Worm (Caenorhabditis elegans) whole organism, late embryonic: ENCODE measurements around the gene C56A3.4.
A peak's percentile ranks its signal among the peaks of the same experiment; 100 is the strongest.

Experiments used
- F13H6.1 ChIP-seq: sonication (generic microtip); optimal IDR thresholded peaks from 2 replicates; lab custom pipeline; 2016; ENCODE audit warnings: missing genetic modification characterization, missing compliant biosample characterization
- T23F11.4 ChIP-seq: fragments of 200-800 bp; sonication (Bioruptor generic); optimal IDR thresholded peaks from 2 replicates; lab custom pipeline; 2018; ENCODE audit warnings: mild to moderate bottlenecking, missing genetic modification characterization, missing compliant biosample characterization
- ceh-19 ChIP-seq: fragments of 200-800 bp; sonication (Bioruptor generic); optimal IDR thresholded peaks from 2 replicates; lab custom pipeline; 2018; ENCODE audit warnings: mild to moderate bottlenecking, missing genetic modification characterization, missing compliant biosample characterization
- ceh-2 ChIP-seq: sonication (generic microtip); optimal IDR thresholded peaks from 2 replicates; lab custom pipeline; 2016; ENCODE audit warnings: missing genotype, missing genetic modification characterization, missing compliant biosample characterization
- ceh-30 ChIP-seq: fragments of 150-350 bp; optimal IDR thresholded peaks from 2 replicates; lab custom pipeline; 2014; ENCODE audit warnings: missing biosample characterization, missing genetic modification characterization
- ceh-31 ChIP-seq: sonication (generic microtip); optimal IDR thresholded peaks from 2 replicates; lab custom pipeline; 2016; ENCODE audit warnings: missing genetic modification characterization, missing compliant biosample characterization
- ceh-34 ChIP-seq: sonication (generic microtip); optimal IDR thresholded peaks from 2 replicates; lab custom pipeline; 2016; ENCODE audit warnings: mild to moderate bottlenecking, missing genetic modification characterization, missing compliant biosample characterization
- ceh-48 ChIP-seq: sonication (generic microtip); optimal IDR thresholded peaks from 2 replicates; lab custom pipeline; 2016; ENCODE audit warnings: missing genetic modification characterization, inconsistent platforms, missing compliant biosample characterization
- che-1 ChIP-seq: sonication (generic microtip); optimal IDR thresholded peaks from 2 replicates; lab custom pipeline; 2016; ENCODE audit warnings: mild to moderate bottlenecking, missing genetic modification characterization, missing compliant biosample characterization
- dve-1 ChIP-seq: sonication (generic microtip); optimal IDR thresholded peaks from 2 replicates; lab custom pipeline; 2017; ENCODE audit warnings: antibody characterized with exemption, mild to moderate bottlenecking, missing genetic modification characterization, missing compliant biosample characterization
- elt-2 ChIP-seq: sonication (generic microtip); optimal IDR thresholded peaks from 2 replicates; lab custom pipeline; 2016; ENCODE audit warnings: missing genetic modification reagents, missing genetic modification characterization, missing compliant biosample characterization
- eyg-1 ChIP-seq: sonication (generic microtip); optimal IDR thresholded peaks from 2 replicates; lab custom pipeline; 2016; ENCODE audit warnings: missing genotype, missing genetic modification characterization, missing compliant biosample characterization
- gmeb-2 ChIP-seq: sonication (generic microtip); optimal IDR thresholded peaks from 2 replicates; lab custom pipeline; 2016; ENCODE audit warnings: missing genetic modification characterization, inconsistent platforms, missing compliant biosample characterization
- hlh-13 ChIP-seq: fragments of 200-800 bp; sonication (Bioruptor generic); optimal IDR thresholded peaks from 2 replicates; lab custom pipeline; 2018; ENCODE audit warnings: mild to moderate bottlenecking, missing genetic modification characterization, missing compliant biosample characterization
- hlh-15 ChIP-seq: sonication (generic microtip); optimal IDR thresholded peaks from 2 replicates; lab custom pipeline; 2016; ENCODE audit warnings: missing genetic modification characterization, missing compliant biosample characterization
- hlh-30 ChIP-seq: sonication (generic microtip); optimal IDR thresholded peaks from 2 replicates; lab custom pipeline; 2017; ENCODE audit warnings: antibody characterized with exemption, missing genetic modification characterization, missing compliant biosample characterization; ENCODE audit not compliant: insufficient read depth
- hlh-6 ChIP-seq: sonication (generic microtip); optimal IDR thresholded peaks from 2 replicates; lab custom pipeline; 2016; ENCODE audit warnings: missing genotype, missing genetic modification characterization, missing compliant biosample characterization
- lim-6 ChIP-seq: sonication (generic microtip); optimal IDR thresholded peaks from 2 replicates; lab custom pipeline; 2016; ENCODE audit warnings: missing genetic modification characterization, missing compliant biosample characterization
- nfya-1 ChIP-seq: sonication (generic microtip); optimal IDR thresholded peaks from 2 replicates; lab custom pipeline; 2017; ENCODE audit warnings: missing genetic modification characterization, mild to moderate bottlenecking, missing compliant biosample characterization, antibody characterized with exemption, moderate library complexity
- nhr-11 ChIP-seq: fragments of 150-350 bp; optimal IDR thresholded peaks from 2 replicates; lab custom pipeline; 2014; ENCODE audit warnings: missing biosample characterization, missing genetic modification characterization
- odd-2 ChIP-seq: sonication (generic microtip); optimal IDR thresholded peaks from 2 replicates; lab custom pipeline; 2017; ENCODE audit warnings: antibody characterized with exemption, mild to moderate bottlenecking, missing genetic modification characterization, missing compliant biosample characterization
- pag-3 ChIP-seq: sonication (generic microtip); optimal IDR thresholded peaks from 2 replicates; lab custom pipeline; 2016; ENCODE audit warnings: missing compliant biosample characterization, missing genetic modification characterization, borderline replicate concordance
- pha-2 ChIP-seq: sonication (generic microtip); optimal IDR thresholded peaks from 2 replicates; lab custom pipeline; 2017; ENCODE audit warnings: mild to moderate bottlenecking, missing genetic modification characterization, missing compliant biosample characterization
- pros-1 ChIP-seq: fragments of 150-350 bp; optimal IDR thresholded peaks from 2 replicates; lab custom pipeline; 2014; ENCODE audit warnings: missing biosample characterization, missing genetic modification reagents, missing genetic modification characterization
- ref-2 ChIP-seq: sonication (generic microtip); optimal IDR thresholded peaks from 2 replicates; lab custom pipeline; 2016; ENCODE audit warnings: missing genetic modification characterization, missing compliant biosample characterization
- sdc-2 ChIP-seq: sonication (generic microtip); optimal IDR thresholded peaks from 2 replicates; lab custom pipeline; 2016; ENCODE audit warnings: missing genotype, missing genetic modification characterization, missing compliant biosample characterization
- tbx-2 ChIP-seq: sonication (generic microtip); optimal IDR thresholded peaks from 2 replicates; lab custom pipeline; 2016; ENCODE audit warnings: missing genetic modification characterization, missing compliant biosample characterization
- unc-3 ChIP-seq, 2 experiments: fragments of 200-800 bp in 1 of 2; sonication (Bioruptor generic) in 1 of 2; sonication (generic microtip) in 1 of 2; conservative IDR thresholded peaks in 1 of 2; optimal IDR thresholded peaks in 1 of 2; 2 replicates each; pipeline versions ENCODE4 v1.3.6 to Lab custom; 2016 to 2022; ENCODE audit warnings: missing compliant biosample characterization in 2 of 2, missing genetic modification characterization in 2 of 2, missing genetic modification reagents in 1 of 2
- unc-42 ChIP-seq: sonication (generic microtip); optimal IDR thresholded peaks from 2 replicates; lab custom pipeline; 2016; ENCODE audit warnings: missing genotype, missing genetic modification characterization, missing compliant biosample characterization
- zip-5 ChIP-seq: sonication (generic microtip); optimal IDR thresholded peaks from 2 replicates; lab custom pipeline; 2016; ENCODE audit warnings: missing genetic modification characterization, missing compliant biosample characterization

Gene C56A3.4

ce11 chrV:13577463-13577862, 25.9 kb upstream of the C56A3.4 start:
- TF ChIP-seq gmeb-2, result no peak
- TF ChIP-seq ceh-30 (tag; lab: Kevin White, UChicago), result no peak
- TF ChIP-seq pros-1 (tag; lab: Kevin White, UChicago), result no peak
- no peak for TF ChIP-seq nhr-11 (tag; lab: Kevin White, UChicago)
- no peak for TF ChIP-seq ceh-48 (tag; lab: Kevin White, UChicago)
- TF ChIP-seq hlh-13 (GFP tag; lab: Kevin White, UChicago), result no peak
- no peak for TF ChIP-seq ref-2 (tag; lab: Kevin White, UChicago)
- no peak for TF ChIP-seq che-1
- TF ChIP-seq zip-5 (tag; lab: Kevin White, UChicago), result no peak
- TF ChIP-seq hlh-30 (tag; lab: Kevin White, UChicago), result no peak
- no peak for TF ChIP-seq odd-2 (tag; lab: Kevin White, UChicago)

DNA sequence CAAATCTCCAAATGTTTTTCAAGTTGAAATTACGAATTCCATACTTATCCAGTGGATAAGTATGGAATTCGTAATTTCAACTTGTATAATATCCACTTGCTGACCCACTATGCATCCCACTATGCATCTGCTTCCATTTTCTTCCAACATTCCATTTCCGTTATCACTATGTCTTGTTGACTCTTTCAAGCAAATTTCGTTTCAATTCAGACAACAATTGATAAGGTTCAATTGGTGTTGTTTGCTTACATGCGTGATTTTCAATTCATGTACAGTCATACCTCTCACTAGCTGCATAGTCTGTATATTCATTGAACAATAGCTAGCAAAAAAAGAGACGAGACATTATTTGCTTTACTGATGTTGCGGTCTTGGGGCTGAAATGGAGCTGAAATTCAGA, 25.3 kb upstream of the C56A3.4 start:
- TF ChIP-seq odd-2 (tag; lab: Kevin White, UChicago) (no peak), nhr-11 (tag; lab: Kevin White, UChicago) (no peak), ceh-2 (no peak), pha-2 (tag; lab: Kevin White, UChicago) (no peak), F13H6.1 (tag; lab: Kevin White, UChicago) (no peak), ceh-31 (tag; lab: Kevin White, UChicago) (no peak), unc-3 (GFP tag; conservative IDR thresholded peaks at IDR 0.05; lab: Robert Waterston, UW) (no peak), unc-3 (tag; optimal IDR thresholded peaks at IDR 0.05; lab: Kevin White, UChicago) (no peak), sdc-2 (tag; lab: Kevin White, UChicago) (no peak), unc-42 (tag; lab: Kevin White, UChicago) (no peak), dve-1 (no peak), tbx-2 (tag; lab: Kevin White, UChicago) (no peak), hlh-6 (tag; lab: Kevin White, UChicago) (no peak)
- TF ChIP-seq, all 69 proteins: peak for 0

ce11 chrV:13575866-13576265, 24.3 kb upstream of the C56A3.4 start:
- peak; percentile 36 for TF ChIP-seq pha-2 (tag; lab: Kevin White, UChicago)
- TF ChIP-seq nfya-1 (tag; lab: Kevin White, UChicago), result no peak
- peak; percentile 70 for TF ChIP-seq ceh-19
- TF ChIP-seq ceh-34 (tag; lab: Kevin White, UChicago), result peak; percentile 67
- peak; percentile 13 for TF ChIP-seq tbx-2 (tag; lab: Kevin White, UChicago)

ce11 chrV:13571714-13572258, 20.2 kb upstream of the C56A3.4 start, which contains the start of gene C50B8.4:
TSS of gene C50B8.4 (plus strand) at chrV:13572012.
- TF ChIP-seq dve-1 (no peak), ceh-48 (tag; lab: Kevin White, UChicago) (peak; percentile 1)

DNA sequence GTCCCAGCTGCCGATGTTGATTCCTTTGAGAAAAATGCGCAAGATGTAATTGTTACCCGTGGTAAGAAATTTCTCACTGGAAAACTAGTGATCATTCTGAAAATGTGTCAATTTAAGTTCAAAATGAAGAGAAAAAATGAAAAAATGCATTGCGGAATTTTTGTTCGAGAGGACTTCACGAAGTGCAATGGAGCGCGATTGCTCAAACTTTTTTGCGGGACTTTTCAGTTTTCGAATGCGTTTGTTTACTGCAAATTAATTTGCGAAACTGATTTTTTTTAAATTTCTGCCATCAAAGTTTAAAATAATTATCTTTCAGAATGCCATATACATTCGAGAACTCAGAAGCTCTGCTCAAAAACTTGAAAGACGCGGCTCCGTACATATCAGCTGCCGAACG, 17.0 kb upstream of the C56A3.4 start, which contains the start of the genes nuaf-1 and bir-2:
nuaf-1 (minus strand) TSS at position 98 of the 400 bp plus-strand sequence.
bir-2 (plus strand) TSS at position 318 of the 400 bp plus-strand sequence.
- TF ChIP-seq ceh-31 (tag; lab: Kevin White, UChicago), result peak; percentile 11
- no peak for TF ChIP-seq lim-6 (tag; lab: Kevin White, UChicago)

- TF ChIP-seq eyg-1 (tag; lab: Kevin White, UChicago) (no peak), ref-2 (tag; lab: Kevin White, UChicago) (no peak), elt-2 (tag; lab: Kevin White, UChicago) (no peak), F13H6.1 (tag; lab: Kevin White, UChicago) (no peak), hlh-15 (tag; lab: Kevin White, UChicago) (no peak), hlh-30 (tag; lab: Kevin White, UChicago) (no peak), T23F11.4 (GFP tag; lab: Kevin White, UChicago) (no peak), pag-3 (tag; lab: Kevin White, UChicago) (no peak), hlh-6 (tag; lab: Kevin White, UChicago) (no peak), gmeb-2 (no peak)
Observed at ce11 chrV:13566967-13567366, 15.4 kb upstream of the C56A3.4 start.
